Worm (Caenorhabditis elegans) whole organism, L1 larva: Measurements from ENCODE around the gene Y38C1AA.1.

Experiments used
- C04F5.9 ChIP-seq: sonication (generic microtip); optimal IDR thresholded peaks from 2 replicates; lab custom pipeline; 2016; ENCODE audit warnings: missing genetic modification characterization, missing compliant biosample characterization
- C34B4.2 ChIP-seq: sonication (generic microtip); optimal IDR thresholded peaks from 2 replicates; lab custom pipeline; 2017; ENCODE audit warnings: mild to moderate bottlenecking, missing genetic modification characterization, missing compliant biosample characterization
- aha-1 ChIP-seq: fragments of 150-350 bp; optimal IDR thresholded peaks from 2 replicates; lab custom pipeline; 2014; ENCODE audit warnings: missing biosample characterization, missing genetic modification characterization
- ama-1 ChIP-seq: fragments of 150-350 bp; optimal IDR thresholded peaks from 2 replicates; lab custom pipeline; 2014
- blmp-1 ChIP-seq: fragments of 150-350 bp; optimal IDR thresholded peaks from 2 replicates; lab custom pipeline; 2014; ENCODE audit warnings: missing biosample characterization, missing genetic modification characterization
- ceh-63 ChIP-seq: fragments of 200-800 bp; sonication (Bioruptor generic); optimal IDR thresholded peaks from 2 replicates; lab custom pipeline; 2018; ENCODE audit warnings: mild to moderate bottlenecking, missing genetic modification characterization, missing compliant biosample characterization
- ceh-8 ChIP-seq: fragments of 200-800 bp; sonication (Bioruptor generic); optimal IDR thresholded peaks from 2 replicates; lab custom pipeline; 2018; ENCODE audit warnings: mild to moderate bottlenecking, missing genetic modification characterization, moderate library complexity, missing compliant biosample characterization
- ceh-82 ChIP-seq, 3 experiments: fragments of 150-350 bp in 1 of 3; sonication (generic microtip) in 2 of 3; optimal IDR thresholded peaks; 2 replicates each; lab custom pipeline; 2014 to 2017; ENCODE audit warnings: missing biosample characterization in 3 of 3, missing genetic modification characterization in 3 of 3
- ceh-90 ChIP-seq: sonication (generic microtip); optimal IDR thresholded peaks from 2 replicates; lab custom pipeline; 2016; ENCODE audit warnings: missing genetic modification characterization, missing compliant biosample characterization
- dpl-1 ChIP-seq, 3 experiments: fragments of 150-350 bp in 2 of 3; sonication (generic microtip) in 1 of 3; optimal IDR thresholded peaks; 2 replicates each; lab custom pipeline; 2014 to 2017; ENCODE audit warnings: missing biosample characterization in 3 of 3, missing genetic modification characterization in 3 of 3, missing genetic modification reagents in 3 of 3
- dsc-1 ChIP-seq: sonication (generic microtip); optimal IDR thresholded peaks from 2 replicates; lab custom pipeline; 2016; ENCODE audit warnings: mild to moderate bottlenecking, missing genetic modification characterization, missing compliant biosample characterization
- efl-1 ChIP-seq, 4 experiments: fragments of 150-350 bp; optimal IDR thresholded peaks in 3 of 4; peaks in 1 of 4; 1 replicate in 1 of 4; 2 replicates in 3 of 4; lab custom pipeline; 2014; ENCODE audit warnings: missing biosample characterization in 2 of 4, missing genetic modification characterization in 2 of 4, missing genetic modification reagents in 2 of 4
- egl-13 ChIP-seq: sonication (generic microtip); optimal IDR thresholded peaks from 2 replicates; lab custom pipeline; 2016; ENCODE audit warnings: missing genotype, missing genetic modification reagents, missing genetic modification characterization, missing compliant biosample characterization
- elt-2 ChIP-seq: sonication (generic microtip); optimal IDR thresholded peaks from 2 replicates; lab custom pipeline; 2016; ENCODE audit warnings: missing genetic modification characterization, mild to moderate bottlenecking, inconsistent platforms, missing compliant biosample characterization, missing genetic modification reagents
- elt-3 ChIP-seq, 6 experiments: fragments of 150-350 bp in 1 of 6; sonication (generic microtip); optimal IDR thresholded peaks; 2 replicates each; lab custom pipeline; 2017 to 2018; ENCODE audit warnings: missing biosample characterization in 6 of 6, missing genetic modification characterization in 6 of 6, inconsistent platforms in 1 of 6
- fkh-4 ChIP-seq: sonication (generic microtip); optimal IDR thresholded peaks from 2 replicates; lab custom pipeline; 2016; ENCODE audit warnings: missing compliant biosample characterization, missing genetic modification characterization, borderline replicate concordance
- fkh-8 ChIP-seq: sonication (generic microtip); optimal IDR thresholded peaks from 2 replicates; lab custom pipeline; 2016; ENCODE audit warnings: mild to moderate bottlenecking, missing genetic modification characterization, missing compliant biosample characterization
- fos-1 ChIP-seq: fragments of 150-350 bp; optimal IDR thresholded peaks from 2 replicates; lab custom pipeline; 2014; ENCODE audit warnings: missing biosample characterization, missing genetic modification characterization
- grh-1 ChIP-seq: fragments of 200-800 bp; sonication (Bioruptor generic); IDR thresholded peaks from 2 replicates; pipeline ENCODE4 v1.3.6; 2022; ENCODE audit warnings: missing genetic modification reagents, missing genetic modification characterization, missing compliant biosample characterization
- hpl-2 ChIP-seq: fragments of 150-350 bp; optimal IDR thresholded peaks from 2 replicates; lab custom pipeline; 2014; ENCODE audit warnings: missing biosample characterization, missing genetic modification reagents, missing genetic modification characterization
- irx-1 ChIP-seq: sonication (generic microtip); optimal IDR thresholded peaks from 2 replicates; lab custom pipeline; 2016; ENCODE audit warnings: missing genetic modification characterization, missing compliant biosample characterization
- isw-1 ChIP-seq: fragments of 200-800 bp; sonication (Bioruptor generic); IDR thresholded peaks from 2 replicates; pipeline ENCODE4 v1.3.6; 2022; ENCODE audit warnings: missing genetic modification characterization, missing compliant biosample characterization
- jun-1 ChIP-seq: fragments of 150-350 bp; optimal IDR thresholded peaks from 2 replicates; lab custom pipeline; 2014; ENCODE audit warnings: missing biosample characterization, missing genetic modification reagents, missing genetic modification characterization
- lin-14 ChIP-seq: fragments of 200-800 bp; sonication (Bioruptor generic); optimal IDR thresholded peaks from 2 replicates; lab custom pipeline; 2018; ENCODE audit warnings: mild to moderate bottlenecking, missing genetic modification characterization, moderate library complexity, missing compliant biosample characterization
- lin-15B ChIP-seq: fragments of 150-350 bp; sonication (generic microtip); optimal IDR thresholded peaks from 3 replicates; lab custom pipeline; 2014; ENCODE audit warnings: missing biosample characterization, missing genetic modification characterization
- lir-3 ChIP-seq: sonication (generic microtip); optimal IDR thresholded peaks from 2 replicates; lab custom pipeline; 2016; ENCODE audit warnings: mild to moderate bottlenecking, missing genetic modification characterization, moderate library complexity, missing compliant biosample characterization; ENCODE audit not compliant: poor library complexity
- lsy-2 ChIP-seq, 2 experiments: fragments of 150-350 bp; optimal IDR thresholded peaks; 2 replicates each; lab custom pipeline; 2014; ENCODE audit warnings: missing biosample characterization in 2 of 2, missing genetic modification characterization in 2 of 2
- mab-9 ChIP-seq: fragments of 200-800 bp; sonication (Bioruptor generic); IDR thresholded peaks from 2 replicates; pipeline ENCODE4 v1.3.6; 2022; ENCODE audit warnings: missing genetic modification reagents, missing genetic modification characterization, missing compliant biosample characterization
- mdl-1 ChIP-seq, 2 experiments: fragments of 150-350 bp; optimal IDR thresholded peaks; 2 replicates each; lab custom pipeline; 2014 to 2017; ENCODE audit warnings: missing biosample characterization in 2 of 2, missing genetic modification characterization in 2 of 2, inconsistent platforms in 1 of 2
- mef-2 ChIP-seq: fragments of 150-350 bp; optimal IDR thresholded peaks from 2 replicates; lab custom pipeline; 2014; ENCODE audit warnings: missing biosample characterization, missing genetic modification characterization
- mep-1 ChIP-seq: fragments of 150-350 bp; optimal IDR thresholded peaks from 2 replicates; lab custom pipeline; 2014; ENCODE audit warnings: missing biosample characterization, missing genetic modification characterization
- nhr-11 ChIP-seq: fragments of 150-350 bp; optimal IDR thresholded peaks from 2 replicates; lab custom pipeline; 2014; ENCODE audit warnings: missing biosample characterization, missing genetic modification characterization
- nhr-12 ChIP-seq: sonication (generic microtip); optimal IDR thresholded peaks from 2 replicates; lab custom pipeline; 2017; ENCODE audit warnings: missing biosample characterization, missing genetic modification characterization
- nhr-19 ChIP-seq: fragments of 200-800 bp; sonication (Bioruptor generic); conservative IDR thresholded peaks from 2 replicates; pipeline ENCODE4 v1.3.6; 2022; ENCODE audit warnings: missing genetic modification characterization, missing compliant biosample characterization
- nhr-20 ChIP-seq: sonication (generic microtip); optimal IDR thresholded peaks from 2 replicates; lab custom pipeline; 2016; ENCODE audit warnings: mild to moderate bottlenecking, missing genetic modification characterization, missing compliant biosample characterization
- nhr-237 ChIP-seq: fragments of 150-350 bp; optimal IDR thresholded peaks from 2 replicates; lab custom pipeline; 2014; ENCODE audit warnings: missing biosample characterization, missing genetic modification characterization
- nhr-47 ChIP-seq: sonication (generic microtip); optimal IDR thresholded peaks from 2 replicates; lab custom pipeline; 2016; ENCODE audit warnings: mild to moderate bottlenecking, missing genetic modification characterization, moderate library complexity, missing compliant biosample characterization
- nhr-76 ChIP-seq: sonication (generic microtip); optimal IDR thresholded peaks from 2 replicates; lab custom pipeline; 2017; ENCODE audit warnings: missing biosample characterization, missing genetic modification characterization
- nhr-77 ChIP-seq: fragments of 150-350 bp; optimal IDR thresholded peaks from 2 replicates; lab custom pipeline; 2014; ENCODE audit warnings: missing biosample characterization, missing genetic modification characterization
- nhr-84 ChIP-seq: sonication (generic microtip); optimal IDR thresholded peaks from 2 replicates; lab custom pipeline; 2017; ENCODE audit warnings: missing biosample characterization, missing genetic modification characterization
- nhr-85 ChIP-seq: sonication (generic microtip); peaks from one replicate; lab custom pipeline; 2016; ENCODE audit warnings: missing genetic modification characterization, inconsistent platforms, missing compliant biosample characterization
- pag-3 ChIP-seq: sonication (generic microtip); optimal IDR thresholded peaks from 2 replicates; lab custom pipeline; 2017; ENCODE audit warnings: missing genetic modification characterization, mild to moderate bottlenecking, missing compliant biosample characterization, antibody characterized with exemption, borderline replicate concordance; ENCODE audit not compliant: insufficient read depth
- pqm-1 ChIP-seq: sonication (generic microtip); optimal IDR thresholded peaks from 3 replicates; lab custom pipeline; 2017; ENCODE audit warnings: missing biosample characterization, missing genetic modification characterization
- skn-1 ChIP-seq: fragments of 150-350 bp; optimal IDR thresholded peaks from 2 replicates; lab custom pipeline; 2014; ENCODE audit warnings: missing biosample characterization, missing genetic modification characterization
- snpc-4 ChIP-seq: fragments of 150-350 bp; optimal IDR thresholded peaks from 2 replicates; lab custom pipeline; 2014; ENCODE audit warnings: missing biosample characterization, missing genetic modification characterization
- sox-4 ChIP-seq: sonication (generic microtip); optimal IDR thresholded peaks from 2 replicates; lab custom pipeline; 2016; ENCODE audit warnings: missing genetic modification characterization, missing compliant biosample characterization
- swsn-7 ChIP-seq: sonication (generic microtip); optimal IDR thresholded peaks from 2 replicates; lab custom pipeline; 2016; ENCODE audit warnings: missing genetic modification characterization, missing compliant biosample characterization
- tbx-2 ChIP-seq: sonication (generic microtip); optimal IDR thresholded peaks from 2 replicates; lab custom pipeline; 2016; ENCODE audit warnings: missing genetic modification characterization, missing compliant biosample characterization
- unc-130 ChIP-seq: fragments of 150-350 bp; optimal IDR thresholded peaks from 2 replicates; lab custom pipeline; 2017; ENCODE audit warnings: missing biosample characterization, missing genetic modification characterization, inconsistent platforms
- unc-30 ChIP-seq: sonication (generic microtip); optimal IDR thresholded peaks from 2 replicates; lab custom pipeline; 2017; ENCODE audit warnings: missing biosample characterization, missing genetic modification characterization
- unc-62 ChIP-seq: fragments of 150-350 bp; optimal IDR thresholded peaks from 2 replicates; lab custom pipeline; 2014; ENCODE audit warnings: missing biosample characterization, missing genetic modification reagents, missing genetic modification characterization
- unc-98 ChIP-seq: fragments of 200-800 bp; sonication (Bioruptor generic); IDR thresholded peaks from 2 replicates; pipeline ENCODE4 v1.3.6; 2022; ENCODE audit warnings: missing genetic modification characterization, missing compliant biosample characterization
- zip-4 ChIP-seq: fragments of 200-800 bp; sonication (Bioruptor generic); optimal IDR thresholded peaks from 2 replicates; lab custom pipeline; 2018; ENCODE audit warnings: mild to moderate bottlenecking, missing genetic modification characterization, moderate library complexity, missing compliant biosample characterization

Gene Y38C1AA.1

ce11 chrIV:240257-240754, 32.3 kb downstream of the Y38C1AA.1 start, which contains the start of the genes fnta-1 and cogc-8 (continued):
- TF ChIP-seq ceh-63 (GFP tag; lab: Kevin White, UChicago) (no peak), ceh-8 (GFP tag; lab: Kevin White, UChicago) (no peak), swsn-7 (peak; percentile 36), pqm-1 (tag; lab: Kevin White, UChicago) (no peak), nhr-76 (no peak), pag-3 (no peak), egl-13 (tag; lab: Kevin White, UChicago) (no peak), lsy-2 (tag; optimal IDR thresholded peaks at IDR 0.05; lab: Kevin White, UChicago) (peak; percentile 59 to 71), grh-1 (GFP tag; lab: Robert Waterston, UW) (no peak), fos-1 (tag; lab: Kevin White, UChicago) (no peak), mep-1 (tag; lab: Kevin White, UChicago) (peak; percentile 65), blmp-1 (tag; lab: Kevin White, UChicago) (no peak), dsc-1 (tag; lab: Kevin White, UChicago) (peak; percentile 9), nhr-84 (tag; lab: Kevin White, UChicago) (no peak), efl-1 (optimal IDR thresholded peaks at IDR 0.05; lab: Kevin White, UChicago) (peak; percentile 61 to 72), efl-1 (GFP tag; optimal IDR thresholded peaks at IDR 0.05 in 1 of 2; lab: Kevin White, UChicago) (peak; percentile 72 to 97), lin-15B (tag; lab: Kevin White, UChicago) (peak; percentile 25), nhr-47 (tag; lab: Kevin White, UChicago) (peak; percentile 71), mdl-1 (tag; optimal IDR thresholded peaks at IDR 0.05; lab: Kevin White, UChicago) (no peak), aha-1 (tag; lab: Kevin White, UChicago) (no peak), skn-1 (tag; lab: Kevin White, UChicago) (peak; percentile 10), unc-98 (GFP tag; lab: Robert Waterston, UW) (no peak), nhr-20 (tag; lab: Kevin White, UChicago) (peak; percentile 36), lin-14 (GFP tag; lab: Kevin White, UChicago) (no peak), unc-130 (tag; lab: Kevin White, UChicago) (no peak), lir-3 (tag; lab: Kevin White, UChicago) (no peak), elt-2 (tag; lab: Kevin White, UChicago) (no peak), irx-1 (tag; lab: Kevin White, UChicago) (no peak), mab-9 (GFP tag; lab: Robert Waterston, UW) (no peak), unc-30 (tag; lab: Kevin White, UChicago) (no peak), elt-3 (tag; optimal IDR thresholded peaks at IDR 0.05; lab: Kevin White, UChicago) (no peak), hpl-2 (GFP tag; lab: Kevin White, UChicago) (no peak), ceh-82 (tag; optimal IDR thresholded peaks at IDR 0.05; lab: Kevin White, UChicago) (peak; percentile 31 to 52 (median 44)), tbx-2 (tag; lab: Kevin White, UChicago) (peak; percentile 44), nhr-19 (no peak), nhr-11 (tag; lab: Kevin White, UChicago) (no peak), isw-1 (GFP tag; lab: Robert Waterston, UW) (peak; percentile 8; the same call in 1 of the 2 replicates), snpc-4 (tag; lab: Kevin White, UChicago) (no peak), nhr-237 (no peak), C04F5.9 (tag; lab: Kevin White, UChicago) (peak; percentile 50), C34B4.2 (no peak), mef-2 (tag; lab: Kevin White, UChicago) (no peak), ceh-90 (tag; lab: Kevin White, UChicago) (no peak), zip-4 (GFP tag; lab: Kevin White, UChicago) (no peak), jun-1 (no peak), nhr-85 (tag; lab: Kevin White, UChicago) (peak; percentile 61), sox-4 (tag; lab: Kevin White, UChicago) (no peak), ama-1 (no peak), dpl-1 (GFP tag; optimal IDR thresholded peaks at IDR 0.05; lab: Kevin White, UChicago) (peak; percentile 51 to 74 (median 72)), fkh-8 (tag; lab: Kevin White, UChicago) (peak; percentile 24), fkh-4 (tag; lab: Kevin White, UChicago) (no peak), nhr-12 (tag; lab: Kevin White, UChicago) (no peak), nhr-77 (tag; lab: Kevin White, UChicago) (no peak), unc-62 (GFP tag; lab: Kevin White, UChicago) (no peak)
